Fruit fly (Drosophila melanogaster) whole organism, prepupa: ENCODE results near the gene Sse.

ENCODE experiments used
- Blimp-1 ChIP-seq: fragments of 200-800 bp; sonication (Bioruptor generic); optimal IDR thresholded peaks from 3 replicates; lab custom pipeline; 2017; ENCODE audit warnings: missing biosample characterization, missing genetic modification characterization, mild to moderate bottlenecking, moderate library complexity, missing genetic modification reagents
- CG10669 ChIP-seq: fragments of 200-800 bp; sonication (Bioruptor generic); optimal IDR thresholded peaks from 3 replicates; lab custom pipeline; 2018; ENCODE audit warnings: missing biosample characterization, mild to moderate bottlenecking, missing genetic modification characterization, moderate library complexity
- CG11294 ChIP-seq: fragments of 200-800 bp; sonication (Bioruptor generic); IDR thresholded peaks from 2 replicates; pipeline ENCODE4 v1.3.6; 2022; ENCODE audit warnings: missing biosample characterization, missing genetic modification characterization
- CG11762 ChIP-seq: fragments of 200-800 bp; sonication (Bioruptor generic); optimal IDR thresholded peaks from 3 replicates; lab custom pipeline; 2016; ENCODE audit warnings: missing biosample characterization, missing genetic modification characterization; ENCODE audit not compliant: insufficient read depth
- CG11902 ChIP-seq: fragments of 200-800 bp; sonication (Bioruptor generic); optimal IDR thresholded peaks from 3 replicates; lab custom pipeline; 2016; ENCODE audit warnings: missing biosample characterization, missing genetic modification characterization
- CG15336 ChIP-seq: fragments of 200-800 bp; sonication (Bioruptor generic); IDR thresholded peaks from 2 replicates; pipeline ENCODE4 v1.3.6; 2022; ENCODE audit warnings: missing biosample characterization, missing genetic modification characterization
- CG1621 ChIP-seq: fragments of 200-800 bp; sonication (Bioruptor generic); optimal IDR thresholded peaks from 3 replicates; lab custom pipeline; 2018; ENCODE audit warnings: missing biosample characterization, mild to moderate bottlenecking, missing genetic modification characterization
- CG16779 ChIP-seq: fragments of 200-800 bp; sonication (Bioruptor generic); optimal IDR thresholded peaks from 3 replicates; lab custom pipeline; 2017; ENCODE audit warnings: missing biosample characterization, mild to moderate bottlenecking, missing genetic modification characterization
- CG31627 ChIP-seq: fragments of 200-800 bp; sonication (Bioruptor generic); optimal IDR thresholded peaks from 3 replicates; lab custom pipeline; 2016; ENCODE audit warnings: missing biosample characterization, missing genetic modification characterization
- CG32006 ChIP-seq: fragments of 200-800 bp; sonication (Bioruptor generic); optimal IDR thresholded peaks from 3 replicates; lab custom pipeline; 2017; ENCODE audit warnings: missing biosample characterization, mild to moderate bottlenecking, missing genetic modification characterization
- CG34406 ChIP-seq: fragments of 200-800 bp; sonication (Bioruptor generic); optimal IDR thresholded peaks from 3 replicates; lab custom pipeline; 2016; ENCODE audit warnings: missing biosample characterization, missing genetic modification characterization
- CG3919 ChIP-seq: fragments of 200-800 bp; sonication (Bioruptor generic); optimal IDR thresholded peaks from 3 replicates; lab custom pipeline; 2016; ENCODE audit warnings: missing biosample characterization, missing genetic modification characterization
- CG4318 ChIP-seq: fragments of 200-800 bp; sonication (Bioruptor generic); optimal IDR thresholded peaks from 3 replicates; lab custom pipeline; 2017; ENCODE audit warnings: missing biosample characterization, mild to moderate bottlenecking, missing genetic modification characterization
- CG6163 ChIP-seq: fragments of 200-800 bp; sonication (Bioruptor generic); IDR thresholded peaks from 3 replicates; pipeline ENCODE4 v1.3.6; 2022; ENCODE audit warnings: missing biosample characterization, missing genetic modification characterization
- CG6276 ChIP-seq: fragments of 200-800 bp; sonication (Bioruptor generic); optimal IDR thresholded peaks from 2 replicates; lab custom pipeline; 2017; ENCODE audit warnings: missing biosample characterization, mild to moderate bottlenecking, missing genetic modification characterization
- CG6808 ChIP-seq: fragments of 200-800 bp; sonication (Bioruptor generic); optimal IDR thresholded peaks from 3 replicates; lab custom pipeline; 2017; ENCODE audit warnings: missing biosample characterization, missing genetic modification characterization, mild to moderate bottlenecking, moderate library complexity, missing genetic modification reagents
- CG6854 ChIP-seq: fragments of 200-800 bp; sonication (Bioruptor generic); optimal IDR thresholded peaks from 2 replicates; lab custom pipeline; 2017; ENCODE audit warnings: missing biosample characterization, mild to moderate bottlenecking, missing genetic modification characterization
- CG7368 ChIP-seq: fragments of 200-800 bp; sonication (Bioruptor generic); optimal IDR thresholded peaks from 3 replicates; lab custom pipeline; 2016; ENCODE audit warnings: missing biosample characterization, missing genetic modification characterization
- CG8119 ChIP-seq: fragments of 200-800 bp; sonication (Bioruptor generic); IDR thresholded peaks from 3 replicates; pipeline ENCODE4 v1.3.6; 2022; ENCODE audit warnings: missing biosample characterization, missing genetic modification characterization
- CG8319 ChIP-seq: fragments of 200-800 bp; sonication (Bioruptor generic); optimal IDR thresholded peaks from 3 replicates; lab custom pipeline; 2016; ENCODE audit warnings: missing biosample characterization, missing genetic modification characterization
- CG9139 ChIP-seq: fragments of 200-800 bp; sonication (Bioruptor generic); optimal IDR thresholded peaks from 3 replicates; lab custom pipeline; 2017; ENCODE audit warnings: missing biosample characterization, mild to moderate bottlenecking, missing genetic modification characterization
- Eip75B ChIP-seq: fragments of 200-800 bp; sonication (Bioruptor generic); optimal IDR thresholded peaks from 3 replicates; lab custom pipeline; 2016; ENCODE audit warnings: missing biosample characterization, missing genetic modification characterization
- Eip78C ChIP-seq: fragments of 200-800 bp; sonication (Bioruptor generic); peaks from one replicate; lab custom pipeline; 2016; ENCODE audit warnings: missing biosample characterization, missing genetic modification characterization
- Eip93F ChIP-seq: fragments of 200-800 bp; sonication (Bioruptor generic); optimal IDR thresholded peaks from 2 replicates; lab custom pipeline; 2016; ENCODE audit warnings: missing biosample characterization, mild to moderate bottlenecking, missing genetic modification characterization
- Ets21C ChIP-seq: fragments of 200-800 bp; sonication (Bioruptor generic); optimal IDR thresholded peaks from 3 replicates; lab custom pipeline; 2016; ENCODE audit warnings: missing biosample characterization, missing genetic modification characterization
- Ets96B ChIP-seq: fragments of 200-800 bp; optimal IDR thresholded peaks from 2 replicates; lab custom pipeline; 2019; ENCODE audit warnings: missing biosample characterization, mild to moderate bottlenecking, missing genetic modification characterization, moderate library complexity
- Hr38 ChIP-seq: sonication (Bioruptor generic); optimal IDR thresholded peaks from 2 replicates; lab custom pipeline; 2016; ENCODE audit warnings: missing biosample characterization, missing genetic modification characterization
- Hr39 ChIP-seq: fragments of 200-800 bp; sonication (Bioruptor generic); optimal IDR thresholded peaks from 2 replicates; lab custom pipeline; 2016; ENCODE audit warnings: missing biosample characterization, missing genetic modification characterization
- Hr4 ChIP-seq: fragments of 200-800 bp; sonication (Bioruptor generic); optimal IDR thresholded peaks from 3 replicates; lab custom pipeline; 2016; ENCODE audit warnings: missing biosample characterization, missing genetic modification characterization
- Lpt ChIP-seq: fragments of 200-800 bp; sonication (Bioruptor generic); optimal IDR thresholded peaks from 3 replicates; lab custom pipeline; 2016; ENCODE audit warnings: missing biosample characterization, missing genetic modification characterization
- Met ChIP-seq: fragments of 200-800 bp; sonication (Bioruptor generic); optimal IDR thresholded peaks from 3 replicates; lab custom pipeline; 2016; ENCODE audit warnings: missing biosample characterization, missing genetic modification characterization
- OdsH ChIP-seq: fragments of 200-800 bp; sonication (Bioruptor generic); optimal IDR thresholded peaks from 3 replicates; lab custom pipeline; 2016; ENCODE audit warnings: missing biosample characterization, missing genetic modification characterization
- Sox102F ChIP-seq: fragments of 200-800 bp; sonication (Bioruptor generic); optimal IDR thresholded peaks from 2 replicates; lab custom pipeline; 2016; ENCODE audit warnings: missing biosample characterization, mild to moderate bottlenecking, missing genetic modification characterization
- Sox14 ChIP-seq: fragments of 200-800 bp; sonication (Bioruptor generic); optimal IDR thresholded peaks from 3 replicates; lab custom pipeline; 2016; ENCODE audit warnings: missing biosample characterization, missing genetic modification characterization
- Sox15 ChIP-seq: fragments of 200-800 bp; sonication (Bioruptor generic); optimal IDR thresholded peaks from 3 replicates; lab custom pipeline; 2016; ENCODE audit warnings: missing biosample characterization, missing genetic modification characterization
- achi ChIP-seq: fragments of 200-800 bp; sonication (Bioruptor generic); optimal IDR thresholded peaks from 3 replicates; lab custom pipeline; 2016; ENCODE audit warnings: missing biosample characterization, missing genetic modification characterization
- acj6 ChIP-seq: fragments of 200-800 bp; sonication (Bioruptor generic); optimal IDR thresholded peaks from 3 replicates; lab custom pipeline; 2016; ENCODE audit warnings: missing biosample characterization, missing genetic modification characterization
- cyc ChIP-seq: fragments of 200-800 bp; sonication (Bioruptor generic); optimal IDR thresholded peaks from 3 replicates; lab custom pipeline; 2016; ENCODE audit warnings: missing biosample characterization, missing genetic modification characterization
- dsx ChIP-seq: fragments of 200-800 bp; optimal IDR thresholded peaks from 3 replicates; lab custom pipeline; 2019; ENCODE audit warnings: missing biosample characterization, mild to moderate bottlenecking, missing genetic modification characterization, moderate library complexity; ENCODE audit not compliant: poor library complexity, severe bottlenecking
- eg ChIP-seq: fragments of 200-800 bp; sonication (Bioruptor generic); IDR thresholded peaks from 3 replicates; pipeline ENCODE4 v1.3.6; 2022; ENCODE audit warnings: missing biosample characterization, missing genetic modification characterization
- esn ChIP-seq: fragments of 200-800 bp; sonication (Bioruptor generic); optimal IDR thresholded peaks from 2 replicates; lab custom pipeline; 2016; ENCODE audit warnings: missing biosample characterization, mild to moderate bottlenecking, missing genetic modification characterization, moderate library complexity
- fd59A ChIP-seq: fragments of 200-800 bp; sonication (Bioruptor generic); optimal IDR thresholded peaks from 2 replicates; lab custom pipeline; 2017; ENCODE audit warnings: missing biosample characterization, mild to moderate bottlenecking, missing genetic modification characterization, missing genetic modification reagents
- fd85E ChIP-seq: fragments of 200-800 bp; sonication (Bioruptor generic); optimal IDR thresholded peaks from 3 replicates; lab custom pipeline; 2016; ENCODE audit warnings: missing biosample characterization, missing genetic modification characterization
- fkh ChIP-seq: fragments of 200-800 bp; sonication (Bioruptor generic); optimal IDR thresholded peaks from 3 replicates; lab custom pipeline; 2017; ENCODE audit warnings: missing biosample characterization, mild to moderate bottlenecking, missing genetic modification characterization, moderate library complexity
- lz ChIP-seq: fragments of 200-800 bp; sonication (Bioruptor generic); optimal IDR thresholded peaks from 3 replicates; lab custom pipeline; 2016; ENCODE audit warnings: missing biosample characterization, missing genetic modification characterization
- net ChIP-seq: fragments of 200-800 bp; sonication (Bioruptor generic); optimal IDR thresholded peaks from 3 replicates; lab custom pipeline; 2016; ENCODE audit warnings: missing biosample characterization, missing genetic modification characterization
- pdm3 ChIP-seq: fragments of 200-800 bp; sonication (Bioruptor generic); optimal IDR thresholded peaks from 3 replicates; lab custom pipeline; 2016; ENCODE audit warnings: missing biosample characterization, missing genetic modification characterization
- salr ChIP-seq, 2 experiments: fragments of 200-800 bp; sonication (Bioruptor generic); optimal IDR thresholded peaks; 3 replicates each; lab custom pipeline; 2016 to 2018; ENCODE audit warnings: missing biosample characterization in 2 of 2, missing genetic modification characterization in 2 of 2, mild to moderate bottlenecking in 1 of 2
- spab ChIP-seq: fragments of 200-800 bp; sonication (Bioruptor generic); optimal IDR thresholded peaks from 2 replicates; lab custom pipeline; 2017; ENCODE audit warnings: missing biosample characterization, mild to moderate bottlenecking, missing genetic modification characterization, missing genetic modification reagents
- ss ChIP-seq, 2 experiments: fragments of 200-800 bp; sonication (Bioruptor generic); optimal IDR thresholded peaks; 2 replicates in 1 of 2; 3 replicates in 1 of 2; lab custom pipeline; 2017 to 2018; ENCODE audit warnings: mild to moderate bottlenecking in 2 of 2, missing biosample characterization in 2 of 2, missing genetic modification characterization in 2 of 2, moderate library complexity in 1 of 2
- svp ChIP-seq: fragments of 200-800 bp; sonication (Bioruptor generic); peaks from one replicate; lab custom pipeline; 2016; ENCODE audit warnings: missing biosample characterization, missing genetic modification characterization
- topi ChIP-seq: fragments of 200-800 bp; sonication (Bioruptor generic); optimal IDR thresholded peaks from 3 replicates; lab custom pipeline; 2016; ENCODE audit warnings: missing biosample characterization, missing genetic modification characterization
- vri ChIP-seq: fragments of 200-800 bp; sonication (Bioruptor generic); optimal IDR thresholded peaks from 3 replicates; lab custom pipeline; 2016; ENCODE audit warnings: missing biosample characterization, mild to moderate bottlenecking, missing genetic modification characterization

The Sse gene

DNA sequence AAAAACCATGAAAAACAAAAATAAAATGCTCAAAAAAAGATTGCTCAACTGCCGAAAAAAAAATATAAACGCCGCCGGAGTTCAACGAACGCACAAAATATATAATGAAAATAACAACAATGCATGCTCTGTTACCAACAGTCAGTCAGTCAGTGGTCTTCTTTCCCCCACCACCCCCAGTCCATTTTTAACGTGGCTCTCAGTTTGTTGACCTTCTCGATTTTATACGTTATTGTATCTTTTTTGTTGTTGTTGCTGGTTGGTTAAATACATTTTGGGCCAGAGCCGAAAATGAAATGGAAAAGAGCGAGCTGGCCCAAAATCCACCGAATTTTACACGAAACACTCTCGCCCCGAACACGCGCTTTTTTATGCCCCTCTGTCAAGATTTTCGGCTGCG, 40.1 kb downstream of the Sse start:
- TF ChIP-seq ss (GFP tag; optimal IDR thresholded peaks at IDR 0.05; lab: Kevin White, UChicago) (no peak), eg (no peak), CG31627 (no peak), CG4318 (GFP tag; lab: Kevin White, UChicago) (no peak), net (GFP tag; lab: Kevin White, UChicago) (no peak), pdm3 (no peak), cyc (GFP tag; lab: Kevin White, UChicago) (no peak), CG32006 (GFP tag; lab: Kevin White, UChicago) (no peak), CG8119 (GFP tag; lab: Robert Waterston, UW) (no peak), CG8319 (no peak), Sox14 (GFP tag; lab: Kevin White, UChicago) (no peak), CG6808 (no peak), spab (GFP tag; lab: Kevin White, UChicago) (no peak), fd85E (GFP tag; lab: Kevin White, UChicago) (no peak), CG3919 (no peak), OdsH (GFP tag; lab: Kevin White, UChicago) (no peak), fkh (GFP tag; lab: Kevin White, UChicago) (peak; percentile 30), Lpt (GFP tag; lab: Kevin White, UChicago) (no peak), CG11294 (GFP tag; lab: Robert Waterston, UW) (no peak), achi (no peak), CG11762 (no peak), CG6276 (no peak), Eip75B (GFP tag; lab: Kevin White, UChicago) (peak; percentile 9), Eip78C (GFP tag; lab: Kevin White, UChicago) (no peak), Ets21C (GFP tag; lab: Kevin White, UChicago) (no peak), CG1621 (tag; lab: Kevin White, UChicago) (no peak), CG15336 (GFP tag; lab: Robert Waterston, UW) (no peak), CG34406 (no peak), topi (no peak), Ets96B (tag; lab: Kevin White, UChicago) (no peak), Hr4 (GFP tag; lab: Kevin White, UChicago) (no peak), Sox102F (peak; percentile 23), lz (GFP tag; lab: Kevin White, UChicago) (no peak), CG6854 (GFP tag; lab: Kevin White, UChicago) (peak; percentile 64), CG16779 (no peak), Hr38 (GFP tag; lab: Kevin White, UChicago) (no peak), Sox15 (GFP tag; lab: Kevin White, UChicago) (no peak), salr (GFP tag; optimal IDR thresholded peaks at IDR 0.05; lab: Kevin White, UChicago) (no peak), acj6 (no peak), Blimp-1 (GFP tag; lab: Kevin White, UChicago) (peak; percentile 100), CG10669 (no peak), Met (GFP tag; lab: Kevin White, UChicago) (peak; percentile 32), Eip93F (GFP tag; lab: Kevin White, UChicago) (no peak), dsx (GFP tag; lab: Kevin White, UChicago) (no peak), CG6163 (GFP tag; lab: Robert Waterston, UW) (no peak), Hr39 (no peak), esn (GFP tag; lab: Kevin White, UChicago) (no peak), svp (GFP tag; lab: Kevin White, UChicago) (peak; percentile 33), CG11902 (no peak), CG9139 (GFP tag; lab: Kevin White, UChicago) (no peak), vri (GFP tag; lab: Kevin White, UChicago) (peak; percentile 57), fd59A (no peak), CG7368 (GFP tag; lab: Kevin White, UChicago) (no peak)
